Worm (Caenorhabditis elegans): ENCODE results near the gene lron-14.

Gene lron-14

DNA sequence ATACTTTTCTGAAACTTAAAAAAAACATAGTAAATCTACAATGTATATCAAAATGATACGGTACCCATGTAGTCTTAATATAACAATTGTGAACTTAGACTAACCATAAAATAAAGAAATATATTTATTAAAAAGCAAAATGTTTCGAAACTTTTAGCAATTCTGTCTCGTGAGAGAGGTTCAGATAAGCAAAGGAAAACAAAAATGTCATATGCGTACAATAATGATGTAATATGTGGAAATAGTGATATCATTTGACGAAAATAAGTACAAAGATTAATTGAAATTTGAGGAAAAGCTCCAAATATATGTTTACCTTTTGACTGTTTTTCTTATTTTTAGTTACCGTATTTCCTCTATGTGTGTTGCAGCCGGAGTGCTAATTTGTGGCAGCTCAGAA is 52.3 kb downstream of the lron-14 start (continued):
- no peak for TF ChIP-seq cey-2 (tag; optimal IDR thresholded peaks at IDR 0.05; ENCODE audit: borderline replicate concordance, insufficient read depth)
- no peak for TF ChIP-seq madf-5 (GFP tag; IDR thresholded peaks at IDR 0.05)
- no peak for TF ChIP-seq dmd-6 (GFP tag; IDR thresholded peaks at IDR 0.05)
- no peak for TF ChIP-seq php-3 (GFP tag; IDR thresholded peaks at IDR 0.05)
- TF ChIP-seq nhr-41 (GFP tag; IDR thresholded peaks at IDR 0.05): no peak
- TF ChIP-seq ceh-82 (tag; optimal IDR thresholded peaks at IDR 0.05): no peak
- peak in 1 of 2 experiments; percentile 25 for TF ChIP-seq lsy-2 (tag; optimal IDR thresholded peaks at IDR 0.05)
- TF ChIP-seq duxl-1 (tag; optimal IDR thresholded peaks at IDR 0.05; ENCODE audit: poor library complexity): no peak
- no peak for TF ChIP-seq ZK546.5 (tag; optimal IDR thresholded peaks at IDR 0.05)
- no peak for TF ChIP-seq aha-1 (tag)
- TF ChIP-seq mxl-3 (GFP tag; optimal IDR thresholded peaks at IDR 0.05): no peak
- TF ChIP-seq nhr-77 (tag; optimal IDR thresholded peaks at IDR 0.05): peak; percentile 15

- TF ChIP-seq mxl-2 (GFP tag; conservative IDR thresholded peaks at IDR 0.05): no peak
- peak; percentile 19 for TF ChIP-seq lin-13 (GFP tag; optimal IDR thresholded peaks at IDR 0.05)
- no peak for TF ChIP-seq lir-3 (tag; optimal IDR thresholded peaks at IDR 0.05)
- peak; percentile 77 for TF ChIP-seq hlh-30 (tag; optimal IDR thresholded peaks at IDR 0.05; ENCODE audit: insufficient read depth)
- no peak for TF ChIP-seq ctbp-1 (GFP tag; IDR thresholded peaks at IDR 0.05)
- no peak for TF ChIP-seq daf-16 (GFP tag; optimal IDR thresholded peaks at IDR 0.05)
- TF ChIP-seq daf-16 (tag; optimal IDR thresholded peaks at IDR 0.05): peak; percentile 78
- no peak for TF ChIP-seq zip-11 (GFP tag; IDR thresholded peaks at IDR 0.05)
- TF ChIP-seq dpl-1 (GFP tag; optimal IDR thresholded peaks at IDR 0.05): peak; percentile 22
- TF ChIP-seq ama-1 (optimal IDR thresholded peaks at IDR 0.05): no peak
- TF ChIP-seq Y48G9A.11 (GFP tag; IDR thresholded peaks at IDR 0.05): 0 out of 2 replicates have a peak, but pooled peaks have one; percentile 53
- TF ChIP-seq lsy-2 (tag; optimal IDR thresholded peaks at IDR 0.05): peak in 1 of 2 experiments; percentile 51
- TF ChIP-seq saeg-2 (GFP tag; IDR thresholded peaks at IDR 0.05): no peak
- TF ChIP-seq nhr-111 (GFP tag; optimal IDR thresholded peaks at IDR 0.05): no peak
- no peak for TF ChIP-seq Y105C5A.15 (GFP tag; IDR thresholded peaks at IDR 0.05)
- peak; percentile 67 for TF ChIP-seq snpc-4 (tag; optimal IDR thresholded peaks at IDR 0.05)
- no peak for TF ChIP-seq php-3 (GFP tag; IDR thresholded peaks at IDR 0.05)
- TF ChIP-seq lin-39 (tag; optimal IDR thresholded peaks at IDR 0.05): no peak
- peak; percentile 70 for TF ChIP-seq dve-1 (tag; optimal IDR thresholded peaks at IDR 0.05; ENCODE audit: insufficient read depth)
- TF ChIP-seq lin-38 (GFP tag; IDR thresholded peaks at IDR 0.05): peak; percentile 26; the same call in 1 of the 2 replicates
- TF ChIP-seq jun-1 (tag; optimal IDR thresholded peaks at IDR 0.05): peak; percentile 9
- peak; percentile 45 for TF ChIP-seq mes-2 (tag; optimal IDR thresholded peaks at IDR 0.05; ENCODE audit: poor library complexity, severe bottlenecking)
- TF ChIP-seq nhr-102 (tag; optimal IDR thresholded peaks at IDR 0.05): no peak
- TF ChIP-seq aha-1 (tag): peak; percentile 94
- TF ChIP-seq pqm-1 (tag; optimal IDR thresholded peaks at IDR 0.05): peak; percentile 38
- peak; percentile 74 for TF ChIP-seq mxl-3 (GFP tag; optimal IDR thresholded peaks at IDR 0.05)
- peak; percentile 19 to 20 for TF ChIP-seq hif-1 (tag; optimal IDR thresholded peaks at IDR 0.05)
- no peak for TF ChIP-seq lin-15B (tag; optimal IDR thresholded peaks at IDR 0.05)
- peak; percentile 83 for TF ChIP-seq nhr-28 (tag; optimal IDR thresholded peaks at IDR 0.05)
- TF ChIP-seq T20F7.1 (GFP tag; optimal IDR thresholded peaks at IDR 0.05): peak; percentile 22
- TF ChIP-seq hmg-1.1 (GFP tag; IDR thresholded peaks at IDR 0.05): no peak
- peak; percentile 28 for TF ChIP-seq mep-1 (tag; optimal IDR thresholded peaks at IDR 0.05)
- peak; percentile 78 for TF ChIP-seq nhr-77 (tag; optimal IDR thresholded peaks at IDR 0.05)
- TF ChIP-seq ces-1 (GFP tag; optimal IDR thresholded peaks at IDR 0.05): no peak
- TF ChIP-seq hlh-11 (tag; optimal IDR thresholded peaks at IDR 0.05): peak; percentile 92
- TF ChIP-seq nhr-48 (tag; optimal IDR thresholded peaks at IDR 0.05): peak; percentile 83
- peak in 1 of 2 experiments; percentile 72 for TF ChIP-seq mdl-1 (tag; optimal IDR thresholded peaks at IDR 0.05)
- TF ChIP-seq R02D3.7 (tag; optimal IDR thresholded peaks at IDR 0.05): no peak
- peak; percentile 46 for TF ChIP-seq duxl-1 (tag; optimal IDR thresholded peaks at IDR 0.05; ENCODE audit: poor library complexity)
- TF ChIP-seq ceh-82 (tag; optimal IDR thresholded peaks at IDR 0.05): no peak
- TF ChIP-seq dmd-6 (GFP tag; IDR thresholded peaks at IDR 0.05): peak; percentile 60
- TF ChIP-seq pha-4 (GFP tag; IDR thresholded peaks at IDR 0.05): 0 out of 2 replicates have a peak, but pooled peaks have one; percentile 35
- TF ChIP-seq pha-4 (tag; optimal IDR thresholded peaks at IDR 0.05): no peak
Observed at ce11 chrIV:9513360-9513777, 53.0 kb downstream of the lron-14 start.
